Fruit fly (Drosophila melanogaster): Measurements from ENCODE around the gene AstC.

Gene AstC

dm6 chr2L:11056791-11057332, 24.3 kb downstream of the AstC start:
- TF ChIP-seq noc (tag; optimal IDR thresholded peaks at IDR 0.05) = no peak

- TF ChIP-seq noc (tag; optimal IDR thresholded peaks at IDR 0.05) = no peak
These were observed 28.0 kb downstream of the AstC start for dm6 chr2L:11053018-11053807.

- TF ChIP-seq noc (tag; optimal IDR thresholded peaks at IDR 0.05) = no peak
These were observed 28.8 kb downstream of the AstC start for dm6 chr2L:11052493-11052788.

- TF ChIP-seq noc (tag; optimal IDR thresholded peaks at IDR 0.05) = no peak
These were observed 29.3 kb downstream of the AstC start for dm6 chr2L:11051644-11052492.

- TF ChIP-seq noc (tag; optimal IDR thresholded peaks at IDR 0.05) = no peak
These were observed 31.5 kb downstream of the AstC start for dm6 chr2L:11049723-11050122.

dm6 chr2L:11048307-11048706, 32.9 kb downstream of the AstC start:
- no peak for TF ChIP-seq noc (tag; optimal IDR thresholded peaks at IDR 0.05)

dm6 chr2L:11046051-11046450, 35.1 kb downstream of the AstC start:
- no peak for TF ChIP-seq noc (tag; optimal IDR thresholded peaks at IDR 0.05)

- no peak for TF ChIP-seq noc (tag; optimal IDR thresholded peaks at IDR 0.05)
These were observed 35.7 kb downstream of the AstC start for dm6 chr2L:11045467-11045914.

dm6 chr2L:11044678-11045466, 36.3 kb downstream of the AstC start:
- TF ChIP-seq noc (tag; optimal IDR thresholded peaks at IDR 0.05) = peak; percentile 68

- TF ChIP-seq noc (tag; optimal IDR thresholded peaks at IDR 0.05) = no peak
These were observed 39.4 kb downstream of the AstC start for dm6 chr2L:11041785-11042184.

- TF ChIP-seq noc (tag; optimal IDR thresholded peaks at IDR 0.05) = no peak
These were observed 40.1 kb downstream of the AstC start for dm6 chr2L:11041074-11041473.

- peak; percentile 10 for TF ChIP-seq noc (tag; optimal IDR thresholded peaks at IDR 0.05)
These were observed 41.6 kb downstream of the AstC start for dm6 chr2L:11039548-11040144.

dm6 chr2L:11038918-11039317, 42.3 kb downstream of the AstC start:
- no peak for TF ChIP-seq noc (tag; optimal IDR thresholded peaks at IDR 0.05)

- peak; percentile 42 for TF ChIP-seq noc (tag; optimal IDR thresholded peaks at IDR 0.05)
These were observed 43.3 kb downstream of the AstC start for dm6 chr2L:11037583-11038517.

Measured in whole organism, larva.